Worm (Caenorhabditis elegans) whole organism, L1 larva: Measurements from ENCODE around the gene M163.22.
A peak's percentile ranks its signal among the peaks of the same experiment; 100 is the strongest.

Experiments
- F16B12.6 ChIP-seq: fragments of 150-350 bp; optimal IDR thresholded peaks from 2 replicates; lab custom pipeline; 2014; ENCODE audit warnings: missing biosample characterization, missing genetic modification characterization
- Y116A8C.19 ChIP-seq: sonication (generic microtip); optimal IDR thresholded peaks from 2 replicates; lab custom pipeline; 2016; ENCODE audit warnings: missing compliant biosample characterization, missing genetic modification characterization, borderline replicate concordance
- aly-2 ChIP-seq: fragments of 150-350 bp; optimal IDR thresholded peaks from 2 replicates; lab custom pipeline; 2014; ENCODE audit warnings: missing biosample characterization, missing genetic modification characterization
- ama-1 ChIP-seq: fragments of 150-350 bp; optimal IDR thresholded peaks from 2 replicates; lab custom pipeline; 2014
- ceh-82 ChIP-seq, 3 experiments: fragments of 150-350 bp in 1 of 3; sonication (generic microtip) in 2 of 3; optimal IDR thresholded peaks; 2 replicates each; lab custom pipeline; 2014 to 2017; ENCODE audit warnings: missing biosample characterization in 3 of 3, missing genetic modification characterization in 3 of 3
- ceh-88 ChIP-seq: fragments of 200-800 bp; sonication (Bioruptor generic); IDR thresholded peaks from 2 replicates; pipeline ENCODE4 v1.3.6; 2022; ENCODE audit warnings: missing genetic modification characterization, missing compliant biosample characterization
- ceh-90 ChIP-seq: sonication (generic microtip); optimal IDR thresholded peaks from 2 replicates; lab custom pipeline; 2016; ENCODE audit warnings: missing genetic modification characterization, missing compliant biosample characterization
- ces-1 ChIP-seq: fragments of 150-350 bp; optimal IDR thresholded peaks from 2 replicates; lab custom pipeline; 2014; ENCODE audit warnings: missing biosample characterization, missing genetic modification reagents, missing genetic modification characterization
- dpl-1 ChIP-seq, 3 experiments: fragments of 150-350 bp in 2 of 3; sonication (generic microtip) in 1 of 3; optimal IDR thresholded peaks; 2 replicates each; lab custom pipeline; 2014 to 2017; ENCODE audit warnings: missing biosample characterization in 3 of 3, missing genetic modification characterization in 3 of 3, missing genetic modification reagents in 3 of 3
- dsc-1 ChIP-seq: sonication (generic microtip); optimal IDR thresholded peaks from 2 replicates; lab custom pipeline; 2016; ENCODE audit warnings: mild to moderate bottlenecking, missing genetic modification characterization, missing compliant biosample characterization
- efl-1 ChIP-seq, 4 experiments: fragments of 150-350 bp; optimal IDR thresholded peaks in 3 of 4; peaks in 1 of 4; 1 replicate in 1 of 4; 2 replicates in 3 of 4; lab custom pipeline; 2014; ENCODE audit warnings: missing biosample characterization in 2 of 4, missing genetic modification characterization in 2 of 4, missing genetic modification reagents in 2 of 4
- egl-27 ChIP-seq, 2 experiments: fragments of 150-350 bp in 1 of 2; sonication (generic microtip); optimal IDR thresholded peaks; 3 replicates each; lab custom pipeline; 2017 to 2018; ENCODE audit warnings: missing biosample characterization in 2 of 2, missing genetic modification characterization in 2 of 2, missing genetic modification reagents in 2 of 2
- elt-3 ChIP-seq, 6 experiments: fragments of 150-350 bp in 1 of 6; sonication (generic microtip); optimal IDR thresholded peaks; 2 replicates each; lab custom pipeline; 2017 to 2018; ENCODE audit warnings: missing biosample characterization in 6 of 6, missing genetic modification characterization in 6 of 6, inconsistent platforms in 1 of 6
- fkh-10 ChIP-seq: sonication (generic microtip); optimal IDR thresholded peaks from 2 replicates; lab custom pipeline; 2017; ENCODE audit warnings: missing biosample characterization, missing genetic modification reagents, missing genetic modification characterization
- hlh-4 ChIP-seq: sonication (generic microtip); optimal IDR thresholded peaks from 2 replicates; lab custom pipeline; 2016; ENCODE audit warnings: mild to moderate bottlenecking, missing genetic modification characterization, missing compliant biosample characterization
- isw-1 ChIP-seq: fragments of 200-800 bp; sonication (Bioruptor generic); IDR thresholded peaks from 2 replicates; pipeline ENCODE4 v1.3.6; 2022; ENCODE audit warnings: missing genetic modification characterization, missing compliant biosample characterization
- lin-14 ChIP-seq: fragments of 200-800 bp; sonication (Bioruptor generic); optimal IDR thresholded peaks from 2 replicates; lab custom pipeline; 2018; ENCODE audit warnings: mild to moderate bottlenecking, missing genetic modification characterization, moderate library complexity, missing compliant biosample characterization
- lin-35 ChIP-seq, 2 experiments: fragments of 150-350 bp; optimal IDR thresholded peaks; 2 replicates each; lab custom pipeline; 2014; ENCODE audit warnings: missing biosample characterization in 2 of 2, missing genetic modification characterization in 2 of 2, missing genetic modification reagents in 2 of 2
- lin-39 ChIP-seq: fragments of 150-350 bp; optimal IDR thresholded peaks from 2 replicates; lab custom pipeline; 2014; ENCODE audit warnings: missing biosample characterization, missing genetic modification reagents, missing genetic modification characterization
- lsy-2 ChIP-seq, 2 experiments: fragments of 150-350 bp; optimal IDR thresholded peaks; 2 replicates each; lab custom pipeline; 2014; ENCODE audit warnings: missing biosample characterization in 2 of 2, missing genetic modification characterization in 2 of 2
- mab-9 ChIP-seq: fragments of 200-800 bp; sonication (Bioruptor generic); IDR thresholded peaks from 2 replicates; pipeline ENCODE4 v1.3.6; 2022; ENCODE audit warnings: missing genetic modification reagents, missing genetic modification characterization, missing compliant biosample characterization
- mdl-1 ChIP-seq, 2 experiments: fragments of 150-350 bp; optimal IDR thresholded peaks; 2 replicates each; lab custom pipeline; 2014 to 2017; ENCODE audit warnings: missing biosample characterization in 2 of 2, missing genetic modification characterization in 2 of 2, inconsistent platforms in 1 of 2
- mep-1 ChIP-seq: fragments of 150-350 bp; optimal IDR thresholded peaks from 2 replicates; lab custom pipeline; 2014; ENCODE audit warnings: missing biosample characterization, missing genetic modification characterization
- nhr-19 ChIP-seq: fragments of 200-800 bp; sonication (Bioruptor generic); conservative IDR thresholded peaks from 2 replicates; pipeline ENCODE4 v1.3.6; 2022; ENCODE audit warnings: missing genetic modification characterization, missing compliant biosample characterization
- nhr-20 ChIP-seq: sonication (generic microtip); optimal IDR thresholded peaks from 2 replicates; lab custom pipeline; 2016; ENCODE audit warnings: mild to moderate bottlenecking, missing genetic modification characterization, missing compliant biosample characterization
- nhr-28 ChIP-seq: fragments of 150-350 bp; optimal IDR thresholded peaks from 2 replicates; lab custom pipeline; 2014; ENCODE audit warnings: missing biosample characterization, missing genetic modification characterization
- nhr-47 ChIP-seq: sonication (generic microtip); optimal IDR thresholded peaks from 2 replicates; lab custom pipeline; 2016; ENCODE audit warnings: mild to moderate bottlenecking, missing genetic modification characterization, moderate library complexity, missing compliant biosample characterization
- nhr-71 ChIP-seq: sonication (generic microtip); optimal IDR thresholded peaks from 2 replicates; lab custom pipeline; 2016; ENCODE audit warnings: mild to moderate bottlenecking, missing genetic modification characterization, moderate library complexity, missing compliant biosample characterization
- pag-3 ChIP-seq: sonication (generic microtip); optimal IDR thresholded peaks from 2 replicates; lab custom pipeline; 2017; ENCODE audit warnings: missing genetic modification characterization, mild to moderate bottlenecking, missing compliant biosample characterization, antibody characterized with exemption, borderline replicate concordance; ENCODE audit not compliant: insufficient read depth
- pax-3 ChIP-seq: fragments of 200-800 bp; sonication (Bioruptor generic); optimal IDR thresholded peaks from 2 replicates; lab custom pipeline; 2018; ENCODE audit warnings: mild to moderate bottlenecking, missing genetic modification characterization, moderate library complexity, missing compliant biosample characterization
- rnt-1 ChIP-seq: sonication (generic microtip); optimal IDR thresholded peaks from 2 replicates; lab custom pipeline; 2016; ENCODE audit warnings: mild to moderate bottlenecking, missing genetic modification characterization, moderate library complexity, missing compliant biosample characterization
- sptf-1 ChIP-seq: fragments of 150-350 bp; optimal IDR thresholded peaks from 2 replicates; lab custom pipeline; 2014; ENCODE audit warnings: missing biosample characterization, missing genetic modification characterization
- unc-130 ChIP-seq: fragments of 150-350 bp; optimal IDR thresholded peaks from 2 replicates; lab custom pipeline; 2017; ENCODE audit warnings: missing biosample characterization, missing genetic modification characterization, inconsistent platforms
- unc-30 ChIP-seq: sonication (generic microtip); optimal IDR thresholded peaks from 2 replicates; lab custom pipeline; 2017; ENCODE audit warnings: missing biosample characterization, missing genetic modification characterization
- unc-98 ChIP-seq: fragments of 200-800 bp; sonication (Bioruptor generic); IDR thresholded peaks from 2 replicates; pipeline ENCODE4 v1.3.6; 2022; ENCODE audit warnings: missing genetic modification characterization, missing compliant biosample characterization
- xbp-1 ChIP-seq: sonication (generic microtip); optimal IDR thresholded peaks from 2 replicates; lab custom pipeline; 2016; ENCODE audit warnings: missing genetic modification characterization, missing compliant biosample characterization

M163.22 gene

DNA sequence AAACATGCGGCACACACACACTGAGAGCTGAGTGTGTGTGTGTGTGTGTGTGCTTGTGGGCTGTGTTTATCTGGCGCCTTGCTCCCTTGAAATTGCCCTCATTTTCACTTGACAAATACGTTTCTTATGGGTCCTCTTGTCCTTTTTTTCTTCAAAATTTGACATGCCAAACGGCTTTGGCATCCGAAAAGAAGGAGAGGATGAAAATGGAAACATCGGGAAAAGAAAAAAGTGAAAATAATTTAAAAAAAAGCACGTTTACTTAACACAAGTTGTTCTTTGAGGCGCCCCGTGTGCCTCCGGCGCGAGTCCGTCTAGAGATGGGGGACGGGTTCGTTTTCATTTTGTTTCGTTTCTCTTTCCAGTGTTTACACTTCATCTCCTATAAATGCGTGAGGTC lies 29.4 kb downstream of the M163.22 start:
- TF ChIP-seq ama-1 (lab: Kevin White, UChicago) (no peak), lin-14 (GFP tag; lab: Kevin White, UChicago) (peak; percentile 73), rnt-1 (tag; lab: Kevin White, UChicago) (peak; percentile 16)

- no peak for TF ChIP-seq sptf-1
- TF ChIP-seq efl-1 (optimal IDR thresholded peaks at IDR 0.05; lab: Kevin White, UChicago): no peak
- TF ChIP-seq efl-1 (GFP tag; optimal IDR thresholded peaks at IDR 0.05 in 1 of 2; lab: Kevin White, UChicago): peak in 1 of 2 experiments; percentile 15
Observed at ce11 chrX:14495785-14496184, 30.1 kb downstream of the M163.22 start, which contains the start of gene ztf-14. TSS of gene ztf-14 (plus strand) at chrX:14496085.

- TF ChIP-seq mep-1 (tag; lab: Kevin White, UChicago) (no peak), rnt-1 (tag; lab: Kevin White, UChicago) (peak; percentile 30), nhr-71 (tag; lab: Kevin White, UChicago) (peak; percentile 22), unc-130 (peak; percentile 64), dsc-1 (no peak), mab-9 (no peak), lin-14 (GFP tag; lab: Kevin White, UChicago) (peak; percentile 61)
Observed at ce11 chrX:14496545-14496944, 30.9 kb downstream of the M163.22 start.

ce11 chrX:14499830-14500409 lies 34.2 kb downstream of the M163.22 start:
- TF ChIP-seq ceh-82 (tag; optimal IDR thresholded peaks at IDR 0.05; lab: Kevin White, UChicago) (no peak), hlh-4 (no peak), unc-30 (tag; lab: Kevin White, UChicago) (no peak), F16B12.6 (no peak), nhr-28 (tag; lab: Kevin White, UChicago) (no peak), dpl-1 (GFP tag; optimal IDR thresholded peaks at IDR 0.05; lab: Kevin White, UChicago) (no peak), dsc-1 (no peak), mdl-1 (tag; optimal IDR thresholded peaks at IDR 0.05; lab: Kevin White, UChicago) (no peak), aly-2 (tag; lab: Kevin White, UChicago) (no peak), fkh-10 (no peak), pag-3 (tag; lab: Kevin White, UChicago) (peak; percentile 50), xbp-1 (no peak), nhr-47 (tag; lab: Kevin White, UChicago) (no peak), ama-1 (lab: Kevin White, UChicago) (no peak), efl-1 (optimal IDR thresholded peaks at IDR 0.05; lab: Kevin White, UChicago) (no peak), efl-1 (GFP tag; optimal IDR thresholded peaks at IDR 0.05 in 1 of 2; lab: Kevin White, UChicago) (peak in 1 of 2 experiments; percentile 3), isw-1 (GFP tag; lab: Robert Waterston, UW) (no peak), Y116A8C.19 (tag; lab: Kevin White, UChicago) (no peak), egl-27 (tag; optimal IDR thresholded peaks at IDR 0.05; lab: Kevin White, UChicago) (no peak), lin-35 (GFP tag; optimal IDR thresholded peaks at IDR 0.05; lab: Kevin White, UChicago) (no peak), ceh-88 (no peak), pax-3 (tag; lab: Kevin White, UChicago) (no peak), nhr-19 (no peak), ceh-90 (tag; lab: Kevin White, UChicago) (no peak), elt-3 (tag; optimal IDR thresholded peaks at IDR 0.05; lab: Kevin White, UChicago) (peak in 1 of 6 experiments; percentile 46), unc-98 (GFP tag; lab: Robert Waterston, UW) (no peak), nhr-20 (tag; lab: Kevin White, UChicago) (no peak), lin-39 (no peak), lsy-2 (tag; optimal IDR thresholded peaks at IDR 0.05; lab: Kevin White, UChicago) (no peak), mep-1 (tag; lab: Kevin White, UChicago) (peak; percentile 30), ces-1 (GFP tag; lab: Kevin White, UChicago) (no peak)
- TF ChIP-seq, all 84 proteins: peak for 4
